Fruit fly (Drosophila melanogaster): ENCODE data around the gene CG9281.

DNA sequence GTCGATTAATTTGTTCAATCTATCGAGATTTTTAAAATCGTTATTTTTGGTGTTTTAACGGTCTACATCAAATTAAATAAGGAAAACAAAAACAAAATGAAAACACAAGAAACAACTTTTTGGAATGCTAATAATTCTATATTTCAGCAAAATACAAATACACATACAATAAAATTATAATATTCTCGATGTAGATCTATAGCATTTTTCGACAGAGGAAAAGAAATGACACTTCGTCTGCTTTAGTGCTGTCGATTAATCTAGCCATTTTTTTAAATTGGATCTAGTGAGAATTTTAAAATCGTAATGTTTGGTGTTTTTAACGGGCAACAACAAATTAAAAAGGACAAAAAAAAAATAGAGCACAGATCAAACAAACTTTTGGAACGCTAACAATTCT lies 26.8 kb upstream of the CG9281 start, which contains the start of gene Arp6:
- TF ChIP-seq fd96Ca (GFP tag; IDR thresholded peaks at IDR 0.05) (no peak), CG17806 (tag; optimal IDR thresholded peaks at IDR 0.05) (no peak), D1 (tag; optimal IDR thresholded peaks at IDR 0.05) (no peak), CG32121 (GFP tag; IDR thresholded peaks at IDR 0.05) (no peak), Pif1B (GFP tag; optimal IDR thresholded peaks at IDR 0.05) (no peak), gl (tag; optimal IDR thresholded peaks at IDR 0.05) (no peak), CG12605 (GFP tag; IDR thresholded peaks at IDR 0.05) (no peak), EcR (GFP tag; optimal IDR thresholded peaks at IDR 0.05) (no peak), rn (GFP tag; IDR thresholded peaks at IDR 0.05) (no peak), Pif1A (GFP tag; optimal IDR thresholded peaks at IDR 0.05) (no peak), CG14655 (GFP tag; optimal IDR thresholded peaks at IDR 0.05) (no peak), CG9948 (tag; optimal IDR thresholded peaks at IDR 0.05) (no peak)
